Fruit fly (Drosophila melanogaster): Measurements from ENCODE around the gene CG13042.
A peak's percentile ranks its signal among the peaks of the same experiment; 100 is the strongest.

Gene CG13042

dm6 chr3L:16328207-16328891 is 20.1 kb upstream of the CG13042 start, which contains the start of gene CG13058 (continued):
- no peak for TF ChIP-seq chinmo (GFP tag; IDR thresholded peaks at IDR 0.05; ENCODE audit: partially characterized antibody)
- TF ChIP-seq jing (GFP tag; optimal IDR thresholded peaks at IDR 0.05): peak; percentile 42
- peak; percentile 53 for TF ChIP-seq CG17359 (tag; optimal IDR thresholded peaks at IDR 0.05)
- TF ChIP-seq knrl (GFP tag; IDR thresholded peaks at IDR 0.05; ENCODE audit: partially characterized antibody): no peak
- TF ChIP-seq insv (GFP tag; optimal IDR thresholded peaks at IDR 0.05): no peak
- TF ChIP-seq wor (GFP tag; IDR thresholded peaks at IDR 0.05): peak; percentile 41; the same call in 1 of the 2 replicates
- TF ChIP-seq NC2α (GFP tag; optimal IDR thresholded peaks at IDR 0.05): no peak
- peak; percentile 41 for TF ChIP-seq CG8089 (GFP tag; optimal IDR thresholded peaks at IDR 0.05)
- no peak for TF ChIP-seq CG6175 (GFP tag; IDR thresholded peaks at IDR 0.05)
- TF ChIP-seq vfl (GFP tag; optimal IDR thresholded peaks at IDR 0.05): peak; percentile 14
- TF ChIP-seq lola (GFP tag; optimal IDR thresholded peaks at IDR 0.05): no peak
- no peak for TF ChIP-seq lov (optimal IDR thresholded peaks at IDR 0.05)
- TF ChIP-seq lov (GFP tag; IDR thresholded peaks at IDR 0.05): no peak
- TF ChIP-seq Dfd (GFP tag; optimal IDR thresholded peaks at IDR 0.05): no peak
- no peak for TF ChIP-seq ssp (GFP tag; IDR thresholded peaks at IDR 0.05)
- TF ChIP-seq slbo (GFP tag; IDR thresholded peaks at IDR 0.05): peak; percentile 79
- peak; percentile 77 for TF ChIP-seq CG2120 (GFP tag; optimal IDR thresholded peaks at IDR 0.05)
- peak; percentile 39 for TF ChIP-seq CG6854 (GFP tag; optimal IDR thresholded peaks at IDR 0.05)
- no peak for TF ChIP-seq ac (GFP tag; optimal IDR thresholded peaks at IDR 0.05)
- peak; percentile 61 for TF ChIP-seq CG9609 (GFP tag; optimal IDR thresholded peaks at IDR 0.05)
- TF ChIP-seq seq (GFP tag; IDR thresholded peaks at IDR 0.05): peak; percentile 74
- peak; percentile 31 for TF ChIP-seq CG10543 (GFP tag; optimal IDR thresholded peaks at IDR 0.05)
- peak; percentile 30 for TF ChIP-seq CG11398 (GFP tag; optimal IDR thresholded peaks at IDR 0.05)
- TF ChIP-seq Lim3 (GFP tag; IDR thresholded peaks at IDR 0.05): peak; percentile 44; the same call in 1 of the 2 replicates
- no peak for TF ChIP-seq CG12391 (tag; optimal IDR thresholded peaks at IDR 0.05)
- TF ChIP-seq CG1233 (GFP tag; optimal IDR thresholded peaks at IDR 0.05): no peak
- TF ChIP-seq CG10274 (GFP tag; optimal IDR thresholded peaks at IDR 0.05): peak; percentile 5
- TF ChIP-seq CG7928 (GFP tag; optimal IDR thresholded peaks at IDR 0.05): peak; percentile 25
- TF ChIP-seq D19A (tag; optimal IDR thresholded peaks at IDR 0.05): peak; percentile 92
- TF ChIP-seq NFAT (GFP tag; IDR thresholded peaks at IDR 0.05): no peak
- TF ChIP-seq Drgx (GFP tag; IDR thresholded peaks at IDR 0.05): peak; percentile 65
- TF ChIP-seq CG9876 (GFP tag; optimal IDR thresholded peaks at IDR 0.05): no peak
- TF ChIP-seq psq (GFP tag; optimal IDR thresholded peaks at IDR 0.05): no peak
- no peak for TF ChIP-seq CG6765 (GFP tag; optimal IDR thresholded peaks at IDR 0.05)
- TF ChIP-seq CG4730 (GFP tag; IDR thresholded peaks at IDR 0.05): no peak; the same call in 1 of the 2 replicates
- no peak for TF ChIP-seq CG6791 (GFP tag; IDR thresholded peaks at IDR 0.05; ENCODE audit: partially characterized antibody)
- TF ChIP-seq sima (GFP tag; optimal IDR thresholded peaks at IDR 0.05): no peak
- no peak for TF ChIP-seq emc (GFP tag; optimal IDR thresholded peaks at IDR 0.05)
- no peak for TF ChIP-seq CG17802 (tag; optimal IDR thresholded peaks at IDR 0.05)
- no peak for TF ChIP-seq prd (optimal IDR thresholded peaks at IDR 0.05)
- no peak; the same call in 2 of the 3 replicates for TF ChIP-seq prd (GFP tag; IDR thresholded peaks at IDR 0.05)
- no peak for TF ChIP-seq E2f1 (GFP tag; IDR thresholded peaks at IDR 0.05)
- no peak for TF ChIP-seq gcm2 (GFP tag; optimal IDR thresholded peaks at IDR 0.05)
- no peak for TF ChIP-seq en (GFP tag; optimal IDR thresholded peaks at IDR 0.05)
- TF ChIP-seq CG17186 (GFP tag; optimal IDR thresholded peaks at IDR 0.05): no peak
- TF ChIP-seq CG10366 (GFP tag; IDR thresholded peaks at IDR 0.05): peak; percentile 87
- TF ChIP-seq dati (GFP tag; IDR thresholded peaks at IDR 0.05): no peak
- no peak for TF ChIP-seq amos (GFP tag; IDR thresholded peaks at IDR 0.05; ENCODE audit: partially characterized antibody)
- TF ChIP-seq HLH3B (GFP tag; IDR thresholded peaks at IDR 0.05): peak; percentile 78
- TF ChIP-seq pita (GFP tag; optimal IDR thresholded peaks at IDR 0.05): no peak
- no peak for TF ChIP-seq CG16779 (GFP tag; IDR thresholded peaks at IDR 0.05)
